Worm (Caenorhabditis elegans) whole organism, young adult: ENCODE measurements around the gene B0244.4.
A peak's percentile ranks its signal among the peaks of the same experiment; 100 is the strongest.

Experiments used
- F22D6.2 ChIP-seq: sonication (generic microtip); optimal IDR thresholded peaks from 2 replicates; lab custom pipeline; 2016; ENCODE audit warnings: mild to moderate bottlenecking, missing genetic modification characterization, missing compliant biosample characterization
- F57C9.4 ChIP-seq: sonication (generic microtip); optimal IDR thresholded peaks from 2 replicates; lab custom pipeline; 2017; ENCODE audit warnings: mild to moderate bottlenecking, missing genetic modification characterization, missing compliant biosample characterization
- K11D2.4 ChIP-seq: fragments of 200-800 bp; sonication (Bioruptor generic); IDR thresholded peaks from 2 replicates; pipeline ENCODE4 v1.3.6; 2022; ENCODE audit warnings: missing genetic modification reagents, missing genetic modification characterization, missing compliant biosample characterization
- T07F8.4 ChIP-seq: sonication (generic microtip); optimal IDR thresholded peaks from 2 replicates; lab custom pipeline; 2016; ENCODE audit warnings: mild to moderate bottlenecking, missing genetic modification characterization, moderate library complexity, missing compliant biosample characterization
- Y53G8AR.9 ChIP-seq: fragments of 200-800 bp; sonication (Bioruptor generic); conservative IDR thresholded peaks from 2 replicates; pipeline ENCODE4 v1.3.6; 2022; ENCODE audit warnings: missing genetic modification reagents, missing genetic modification characterization, missing compliant biosample characterization
- Y56A3A.18 ChIP-seq: fragments of 200-800 bp; sonication (Bioruptor generic); IDR thresholded peaks from 2 replicates; pipeline ENCODE4 v1.3.6; 2022; ENCODE audit warnings: missing genetic modification reagents, missing genetic modification characterization, missing compliant biosample characterization
- akir-1 ChIP-seq: fragments of 200-800 bp; sonication (Bioruptor generic); optimal IDR thresholded peaks from 2 replicates; lab custom pipeline; 2018; ENCODE audit warnings: mild to moderate bottlenecking, missing genetic modification characterization, moderate library complexity, missing compliant biosample characterization
- ama-1 ChIP-seq, 3 experiments: fragments of 150-350 bp in 1 of 3; sonication (generic microtip) in 2 of 3; optimal IDR thresholded peaks; 2 replicates each; lab custom pipeline; 2014 to 2018; ENCODE audit warnings: missing biosample characterization in 2 of 3, missing genetic modification characterization in 2 of 3, missing genetic modification reagents in 2 of 3
- atf-7 ChIP-seq: sonication (generic microtip); optimal IDR thresholded peaks from 2 replicates; lab custom pipeline; 2017; ENCODE audit warnings: mild to moderate bottlenecking, missing genetic modification characterization, missing compliant biosample characterization
- attf-6 ChIP-seq: fragments of 200-800 bp; sonication (Bioruptor generic); IDR thresholded peaks from 2 replicates; pipeline ENCODE4 v1.3.6; 2022; ENCODE audit warnings: missing genetic modification reagents, missing genetic modification characterization, missing compliant biosample characterization
- bed-1 ChIP-seq: fragments of 200-800 bp; sonication (Bioruptor generic); IDR thresholded peaks from 2 replicates; pipeline ENCODE4 v1.3.6; 2022; ENCODE audit warnings: missing genetic modification reagents, missing genetic modification characterization, missing compliant biosample characterization
- ceh-27 ChIP-seq: fragments of 200-800 bp; sonication (Bioruptor generic); optimal IDR thresholded peaks from 2 replicates; lab custom pipeline; 2018; ENCODE audit warnings: mild to moderate bottlenecking, missing genetic modification characterization, moderate library complexity, missing compliant biosample characterization
- egl-44 ChIP-seq: fragments of 200-800 bp; sonication (Bioruptor generic); IDR thresholded peaks from 2 replicates; pipeline ENCODE4 v1.3.6; 2022; ENCODE audit warnings: missing genetic modification reagents, missing genetic modification characterization, missing compliant biosample characterization
- fkh-3 ChIP-seq: sonication (generic microtip); optimal IDR thresholded peaks from 2 replicates; lab custom pipeline; 2016; ENCODE audit warnings: mild to moderate bottlenecking, missing genetic modification characterization, missing compliant biosample characterization
- hmg-1.2 ChIP-seq: fragments of 200-800 bp; sonication (Bioruptor generic); IDR thresholded peaks from 2 replicates; pipeline ENCODE4 v1.3.6; 2022; ENCODE audit warnings: missing genetic modification reagents, missing genetic modification characterization, missing compliant biosample characterization
- hmg-20 ChIP-seq: fragments of 200-800 bp; sonication (Bioruptor generic); IDR thresholded peaks from 2 replicates; pipeline ENCODE4 v1.3.6; 2022; ENCODE audit warnings: missing genetic modification reagents, missing genetic modification characterization, missing compliant biosample characterization
- lag-1 ChIP-seq: fragments of 200-800 bp; sonication (Bioruptor generic); IDR thresholded peaks from 2 replicates; pipeline ENCODE4 v1.3.6; 2022; ENCODE audit warnings: missing genetic modification reagents, missing genetic modification characterization, missing compliant biosample characterization
- let-526 ChIP-seq: fragments of 200-800 bp; sonication (Bioruptor generic); IDR thresholded peaks from 2 replicates; pipeline ENCODE4 v1.3.6; 2022; ENCODE audit warnings: missing genetic modification reagents, missing genetic modification characterization, missing compliant biosample characterization
- let-607 ChIP-seq, 2 experiments: fragments of 200-800 bp in 1 of 2; sonication (Bioruptor generic) in 1 of 2; sonication (generic microtip) in 1 of 2; optimal IDR thresholded peaks; 2 replicates each; lab custom pipeline; 2016 to 2018; ENCODE audit warnings: mild to moderate bottlenecking in 2 of 2, missing compliant biosample characterization in 2 of 2, missing genetic modification characterization in 2 of 2, moderate library complexity in 2 of 2, missing genotype in 1 of 2
- madf-3 ChIP-seq: fragments of 200-800 bp; sonication (Bioruptor generic); IDR thresholded peaks from 2 replicates; pipeline ENCODE4 v1.3.6; 2022; ENCODE audit warnings: missing genetic modification reagents, missing genetic modification characterization, missing compliant biosample characterization
- madf-8 ChIP-seq: fragments of 200-800 bp; sonication (Bioruptor generic); conservative IDR thresholded peaks from 2 replicates; pipeline ENCODE4 v1.3.6; 2022; ENCODE audit warnings: missing genetic modification reagents, missing genetic modification characterization, missing compliant biosample characterization
- mcd-1 ChIP-seq: fragments of 200-800 bp; sonication (Bioruptor generic); IDR thresholded peaks from 2 replicates; pipeline ENCODE4 v1.3.6; 2022; ENCODE audit warnings: missing genetic modification reagents, missing genetic modification characterization, missing compliant biosample characterization
- mes-4 ChIP-seq: sonication (generic microtip); optimal IDR thresholded peaks from 2 replicates; lab custom pipeline; 2016; ENCODE audit warnings: missing genotype, missing genetic modification characterization, missing compliant biosample characterization
- mxl-1 ChIP-seq: sonication (generic microtip); optimal IDR thresholded peaks from 2 replicates; lab custom pipeline; 2016; ENCODE audit warnings: missing genetic modification characterization, missing compliant biosample characterization
- nfya-1 ChIP-seq: sonication (generic microtip); optimal IDR thresholded peaks from 2 replicates; lab custom pipeline; 2017; ENCODE audit warnings: antibody characterized with exemption, missing compliant biosample characterization, missing genetic modification characterization, borderline replicate concordance; ENCODE audit not compliant: insufficient read depth
- nfya-2 ChIP-seq: fragments of 200-800 bp; sonication (Bioruptor generic); IDR thresholded peaks from 2 replicates; pipeline ENCODE4 v1.3.6; 2022; ENCODE audit warnings: missing genetic modification reagents, missing genetic modification characterization, missing compliant biosample characterization
- nhr-120 ChIP-seq: fragments of 200-800 bp; sonication (Bioruptor generic); IDR thresholded peaks from 2 replicates; pipeline ENCODE4 v1.3.6; 2022; ENCODE audit warnings: missing genetic modification characterization, missing compliant biosample characterization
- nhr-179 ChIP-seq: sonication (generic microtip); optimal IDR thresholded peaks from 2 replicates; lab custom pipeline; 2016; ENCODE audit warnings: mild to moderate bottlenecking, missing genetic modification characterization, missing compliant biosample characterization
- nhr-27 ChIP-seq: fragments of 200-800 bp; sonication (Bioruptor generic); optimal IDR thresholded peaks from 2 replicates; lab custom pipeline; 2018; ENCODE audit warnings: mild to moderate bottlenecking, missing genetic modification characterization, moderate library complexity, missing compliant biosample characterization
- nhr-80 ChIP-seq: sonication (generic microtip); optimal IDR thresholded peaks from 2 replicates; lab custom pipeline; 2016; ENCODE audit warnings: missing genetic modification characterization, missing compliant biosample characterization
- pbrm-1 ChIP-seq: fragments of 200-800 bp; sonication (Bioruptor generic); IDR thresholded peaks from 2 replicates; pipeline ENCODE4 v1.3.6; 2022; ENCODE audit warnings: missing genetic modification reagents, missing genetic modification characterization, missing compliant biosample characterization
- rcor-1 ChIP-seq: fragments of 200-800 bp; sonication (Bioruptor generic); IDR thresholded peaks from 2 replicates; pipeline ENCODE4 v1.3.6; 2022; ENCODE audit warnings: missing genetic modification reagents, missing genetic modification characterization, missing compliant biosample characterization
- rpc-1 ChIP-seq, 2 experiments: fragments of 150-350 bp in 1 of 2; sonication (generic microtip) in 1 of 2; optimal IDR thresholded peaks; 2 replicates each; lab custom pipeline; 2014 to 2018; ENCODE audit warnings: missing biosample characterization in 1 of 2, missing genetic modification characterization in 1 of 2, missing genetic modification reagents in 1 of 2, missing genotype in 1 of 2
- sea-2 ChIP-seq: fragments of 200-800 bp; sonication (Bioruptor generic); IDR thresholded peaks from 2 replicates; pipeline ENCODE4 v1.3.6; 2022; ENCODE audit warnings: missing genetic modification characterization, missing compliant biosample characterization
- snpc-1.3 ChIP-seq: sonication (generic microtip); optimal IDR thresholded peaks from 2 replicates; lab custom pipeline; 2017; ENCODE audit warnings: missing genetic modification characterization, mild to moderate bottlenecking, missing compliant biosample characterization, antibody characterized with exemption, moderate library complexity, missing genotype, missing genetic modification reagents; ENCODE audit not compliant: insufficient read depth
- sptf-2 ChIP-seq: fragments of 200-800 bp; sonication (Bioruptor generic); optimal IDR thresholded peaks from 2 replicates; lab custom pipeline; 2018; ENCODE audit warnings: mild to moderate bottlenecking, missing genetic modification characterization, missing compliant biosample characterization
- tbp1 ChIP-seq: fragments of 200-800 bp; sonication (Bioruptor generic); optimal IDR thresholded peaks from 2 replicates; lab custom pipeline; 2018; ENCODE audit warnings: mild to moderate bottlenecking, missing genetic modification characterization, missing compliant biosample characterization
- tbx-9 ChIP-seq: sonication (generic microtip); optimal IDR thresholded peaks from 2 replicates; lab custom pipeline; 2016; ENCODE audit warnings: borderline replicate concordance, missing genetic modification characterization, inconsistent platforms, missing compliant biosample characterization
- unc-62 ChIP-seq: fragments of 150-350 bp; optimal IDR thresholded peaks from 2 replicates; lab custom pipeline; 2014; ENCODE audit warnings: missing biosample characterization, missing genetic modification reagents, missing genetic modification characterization
- ztf-25 ChIP-seq: fragments of 200-800 bp; sonication (Bioruptor generic); IDR thresholded peaks from 2 replicates; pipeline ENCODE4 v1.3.6; 2022; ENCODE audit warnings: missing genetic modification reagents, missing genetic modification characterization, missing compliant biosample characterization
- ztf-3 ChIP-seq: fragments of 200-800 bp; sonication (Bioruptor generic); optimal IDR thresholded peaks from 2 replicates; lab custom pipeline; 2018; ENCODE audit warnings: mild to moderate bottlenecking, missing genetic modification characterization, missing compliant biosample characterization
- ztf-6 ChIP-seq: fragments of 200-800 bp; sonication (Bioruptor generic); IDR thresholded peaks from 2 replicates; pipeline ENCODE4 v1.3.6; 2022; ENCODE audit warnings: missing genetic modification reagents, missing genetic modification characterization, missing compliant biosample characterization

B0244.4 gene

ce11 chrIII:5706077-5706627 is 41.1 kb upstream of the B0244.4 start, which contains the start of gene rpl-23 (continued):
- TF ChIP-seq madf-3 (GFP tag; lab: Robert Waterston, UW) = peak; percentile 86
- TF ChIP-seq attf-6 = no peak
- TF ChIP-seq ama-1 (optimal IDR thresholded peaks at IDR 0.05; lab: Kevin White, UChicago) = no peak
- TF ChIP-seq ama-1 (GFP tag; optimal IDR thresholded peaks at IDR 0.05; lab: Kevin White, UChicago) = peak in 1 of 2 experiments; percentile 19
- no peak for TF ChIP-seq sptf-2 (GFP tag; lab: Kevin White, UChicago)
- no peak for TF ChIP-seq ztf-25 (GFP tag; lab: Robert Waterston, UW)
- TF ChIP-seq tbp1 (GFP tag; lab: Kevin White, UChicago) = peak; percentile 61
- peak; percentile 78 for TF ChIP-seq snpc-1.3 (tag; lab: Kevin White, UChicago)
- TF ChIP-seq ceh-27 = peak; percentile 77
- no peak for TF ChIP-seq nhr-120
- TF ChIP-seq nhr-27 = no peak
- no peak for TF ChIP-seq fkh-3
- peak; percentile 69 for TF ChIP-seq rcor-1 (GFP tag; lab: Robert Waterston, UW)
- no peak for TF ChIP-seq nfya-1
- peak in 1 of 2 experiments; percentile 1 for TF ChIP-seq let-607 (tag; optimal IDR thresholded peaks at IDR 0.05; lab: Kevin White, UChicago)
- TF ChIP-seq F57C9.4 (tag; lab: Kevin White, UChicago) = no peak
- TF ChIP-seq mes-4 (tag; lab: Kevin White, UChicago) = no peak
- TF ChIP-seq egl-44 = no peak
- TF ChIP-seq nhr-80 = peak; percentile 5
- TF ChIP-seq unc-62 (GFP tag; lab: Kevin White, UChicago) = no peak
- no peak for TF ChIP-seq Y56A3A.18
- TF ChIP-seq lag-1 (GFP tag; lab: Robert Waterston, UW) = no peak
- no peak for TF ChIP-seq bed-1 (GFP tag; lab: Robert Waterston, UW)
- TF ChIP-seq akir-1 (GFP tag; lab: Kevin White, UChicago) = no peak
- TF ChIP-seq ztf-3 (GFP tag; lab: Kevin White, UChicago) = no peak
- TF ChIP-seq hmg-20 = no peak
- TF ChIP-seq Y53G8AR.9 (GFP tag; lab: Robert Waterston, UW) = peak; percentile 85
- no peak for TF ChIP-seq rpc-1 (optimal IDR thresholded peaks at IDR 0.05; lab: Kevin White, UChicago)
- no peak for TF ChIP-seq rpc-1 (tag; optimal IDR thresholded peaks at IDR 0.05; lab: Kevin White, UChicago)
- TF ChIP-seq pbrm-1 (GFP tag; lab: Robert Waterston, UW) = peak; percentile 67
- no peak for TF ChIP-seq sea-2 (GFP tag; lab: Robert Waterston, UW)
- peak; percentile 87 for TF ChIP-seq hmg-1.2 (GFP tag; lab: Robert Waterston, UW)
- TF ChIP-seq mxl-1 = no peak
- TF ChIP-seq T07F8.4 (tag; lab: Kevin White, UChicago) = no peak
- no peak for TF ChIP-seq F22D6.2 (tag; lab: Kevin White, UChicago)
- no peak for TF ChIP-seq nhr-179
- TF ChIP-seq mcd-1 (GFP tag; lab: Robert Waterston, UW) = peak; percentile 73
- TF ChIP-seq K11D2.4 = peak; percentile 35; the same call in 1 of the 2 replicates
- TF ChIP-seq let-526 (GFP tag; lab: Robert Waterston, UW) = no peak
- TF ChIP-seq nfya-2 = no peak
- TF ChIP-seq tbx-9 (tag; lab: Kevin White, UChicago) = no peak
- TF ChIP-seq atf-7 (tag; lab: Kevin White, UChicago) = no peak
- TF ChIP-seq ztf-6 (GFP tag; lab: Robert Waterston, UW) = no peak
- TF ChIP-seq madf-8 = peak; percentile 41
